Comparison of ENCODE assay signal across 4 worm cellular contexts in the genomic region with DNA sequence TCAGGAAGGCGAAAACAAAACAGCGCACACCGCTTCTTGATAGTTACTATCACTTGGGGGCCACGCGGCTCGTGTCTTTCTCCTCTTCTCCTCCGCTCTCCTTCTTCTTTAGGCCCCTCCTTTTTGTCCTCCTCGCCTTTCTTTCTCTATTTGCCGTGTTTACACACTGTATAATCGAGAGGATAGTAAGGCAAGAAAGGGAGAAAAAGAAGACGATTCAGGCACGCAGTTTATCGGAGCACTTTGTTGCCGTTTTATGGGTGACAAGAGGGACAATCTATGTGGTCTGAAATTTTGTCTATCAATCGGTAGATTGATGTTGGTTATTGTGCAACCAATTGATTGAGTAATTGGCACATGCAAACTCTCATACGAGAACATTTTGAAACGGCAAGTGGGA.
TF ChIP-seq lines count a peak whose summit lies in the region.

A gene (minus strand): TSS at position 292 of the 400 bp plus-strand sequence.

TF ChIP-seq in whole organism, L1 larva, 84 proteins besides CTCF, POLR2A, EP300 and RAD21 (continued from another document):
- TF ChIP-seq unc-30 (tag; optimal IDR thresholded peaks at IDR 0.05; lab: Kevin White, UChicago), result no peak
- TF ChIP-seq jun-1 (tag; optimal IDR thresholded peaks at IDR 0.05; lab: Kevin White, UChicago), result no peak
- TF ChIP-seq fos-1 (tag; optimal IDR thresholded peaks at IDR 0.05; lab: Kevin White, UChicago), result no peak
- TF ChIP-seq unc-98 (GFP tag; IDR thresholded peaks at IDR 0.05; lab: Robert Waterston, UW), result no peak
- no peak for TF ChIP-seq nhr-28 (tag; optimal IDR thresholded peaks at IDR 0.05; lab: Kevin White, UChicago)
- TF ChIP-seq blmp-1 (tag; optimal IDR thresholded peaks at IDR 0.05; lab: Kevin White, UChicago), result peak; percentile 18
- TF ChIP-seq lin-14 (GFP tag; optimal IDR thresholded peaks at IDR 0.05; lab: Kevin White, UChicago), result no peak
- no peak for TF ChIP-seq efl-1 (optimal IDR thresholded peaks at IDR 0.05; lab: Kevin White, UChicago)
- TF ChIP-seq efl-1 (GFP tag; optimal IDR thresholded peaks at IDR 0.05 in 1 of 2; lab: Kevin White, UChicago), result no peak
- no peak for TF ChIP-seq efl-3 (GFP tag; optimal IDR thresholded peaks at IDR 0.05; lab: Kevin White, UChicago)
- no peak for TF ChIP-seq ets-5 (GFP tag; IDR thresholded peaks at IDR 0.05; lab: Robert Waterston, UW)
- no peak for TF ChIP-seq fkh-8 (tag; optimal IDR thresholded peaks at IDR 0.05; lab: Kevin White, UChicago)
- no peak for TF ChIP-seq vab-15 (tag; optimal IDR thresholded peaks at IDR 0.05; lab: Kevin White, UChicago)
- TF ChIP-seq zip-4 (GFP tag; optimal IDR thresholded peaks at IDR 0.05; lab: Kevin White, UChicago), result no peak
- no peak for TF ChIP-seq pag-3 (tag; optimal IDR thresholded peaks at IDR 0.05; lab: Kevin White, UChicago; ENCODE audit: borderline replicate concordance, insufficient read depth)
- no peak for TF ChIP-seq hlh-17 (GFP tag; optimal IDR thresholded peaks at IDR 0.05; lab: Kevin White, UChicago; ENCODE audit: borderline replicate concordance)

TF ChIP-seq in whole organism, L2 larva, 48 proteins besides CTCF, POLR2A, EP300 and RAD21 (continued from another document):
- peak; percentile 31 for TF ChIP-seq F13H6.1 (tag; optimal IDR thresholded peaks at IDR 0.05; lab: Kevin White, UChicago)
- no peak for TF ChIP-seq aly-2 (tag; optimal IDR thresholded peaks at IDR 0.05; lab: Kevin White, UChicago)
- TF ChIP-seq unc-55 (GFP tag; optimal IDR thresholded peaks at IDR 0.05; lab: Kevin White, UChicago), result no peak
- TF ChIP-seq lin-39 (tag; optimal IDR thresholded peaks at IDR 0.05; lab: Kevin White, UChicago), result no peak
- no peak for TF ChIP-seq mab-5 (tag; optimal IDR thresholded peaks at IDR 0.05; lab: Kevin White, UChicago)
- no peak for TF ChIP-seq zag-1 (tag; optimal IDR thresholded peaks at IDR 0.05; lab: Kevin White, UChicago)
- TF ChIP-seq nhr-77 (tag; optimal IDR thresholded peaks at IDR 0.05; lab: Kevin White, UChicago), result no peak
- TF ChIP-seq sma-3 (GFP tag; optimal IDR thresholded peaks at IDR 0.05; lab: Kevin White, UChicago), result no peak
- TF ChIP-seq crh-2 (tag; optimal IDR thresholded peaks at IDR 0.05; lab: Kevin White, UChicago), result no peak
- TF ChIP-seq dmd-4 (tag; optimal IDR thresholded peaks at IDR 0.05; lab: Kevin White, UChicago), result no peak
- TF ChIP-seq lin-13 (GFP tag; optimal IDR thresholded peaks at IDR 0.05; lab: Kevin White, UChicago), result no peak
- no peak for TF ChIP-seq nhr-10 (tag; optimal IDR thresholded peaks at IDR 0.05; lab: Kevin White, UChicago)
- TF ChIP-seq nhr-12 (tag; optimal IDR thresholded peaks at IDR 0.05; lab: Kevin White, UChicago), result no peak
- TF ChIP-seq ceh-82 (tag; optimal IDR thresholded peaks at IDR 0.05; lab: Kevin White, UChicago), result no peak

TF ChIP-seq in whole organism, L4 larva, 104 proteins besides CTCF, POLR2A, EP300 and RAD21 (continued from another document):
- TF ChIP-seq ztf-11 (tag; optimal IDR thresholded peaks at IDR 0.05; lab: Kevin White, UChicago) (no peak), set-16 (GFP tag; IDR thresholded peaks at IDR 0.05; lab: Robert Waterston, UW) (no peak), hlh-30 (tag; optimal IDR thresholded peaks at IDR 0.05; lab: Kevin White, UChicago; ENCODE audit: insufficient read depth) (peak; percentile 9), hlh-11 (tag; optimal IDR thresholded peaks at IDR 0.05; lab: Kevin White, UChicago) (peak; percentile 74), lin-38 (GFP tag; IDR thresholded peaks at IDR 0.05; lab: Robert Waterston, UW) (no peak), mep-1 (tag; optimal IDR thresholded peaks at IDR 0.05; lab: Kevin White, UChicago) (peak; percentile 23), dmd-6 (GFP tag; IDR thresholded peaks at IDR 0.05; lab: Robert Waterston, UW) (peak; percentile 84), mdt-29 (GFP tag; IDR thresholded peaks at IDR 0.05; lab: Robert Waterston, UW) (no peak), unc-62 (GFP tag; optimal IDR thresholded peaks at IDR 0.05 in 1 of 2; lab: Kevin White, UChicago) (no peak), unc-62 (tag; optimal IDR thresholded peaks at IDR 0.05; lab: Kevin White, UChicago) (no peak), nhr-28 (tag; optimal IDR thresholded peaks at IDR 0.05; lab: Kevin White, UChicago) (peak; percentile 43), pqm-1 (tag; optimal IDR thresholded peaks at IDR 0.05; lab: Kevin White, UChicago) (peak; percentile 17), dve-1 (tag; optimal IDR thresholded peaks at IDR 0.05; lab: Kevin White, UChicago; ENCODE audit: insufficient read depth) (peak; percentile 36), aha-1 (tag; lab: Kevin White, UChicago) (peak; percentile 13), fkh-10 (GFP tag; optimal IDR thresholded peaks at IDR 0.05; lab: Kevin White, UChicago) (no peak), pha-4 (GFP tag; IDR thresholded peaks at IDR 0.05; lab: Robert Waterston, UW) (no peak), pha-4 (tag; optimal IDR thresholded peaks at IDR 0.05; lab: Kevin White, UChicago) (peak; percentile 3)

TF ChIP-seq in whole organism, young adult, 124 proteins besides CTCF, POLR2A, EP300 and RAD21 (continued from another document):
- TF ChIP-seq F49E8.2 (tag; optimal IDR thresholded peaks at IDR 0.05; lab: Kevin White, UChicago; ENCODE audit: insufficient read depth) (no peak), egl-44 (GFP tag; IDR thresholded peaks at IDR 0.05; lab: Robert Waterston, UW) (no peak)
